Worm (Caenorhabditis elegans) whole organism, early embryonic: ENCODE data around the gene vha-20.

Experiments
- B0310.2 ChIP-seq: sonication (generic microtip); optimal IDR thresholded peaks from 2 replicates; lab custom pipeline; 2016; ENCODE audit warnings: mild to moderate bottlenecking, missing genetic modification characterization, missing compliant biosample characterization
- aly-1 ChIP-seq: sonication (generic microtip); optimal IDR thresholded peaks from 2 replicates; lab custom pipeline; 2016; ENCODE audit warnings: missing genetic modification characterization, missing compliant biosample characterization
- ama-1 ChIP-seq: fragments of 150-350 bp; optimal IDR thresholded peaks from 2 replicates; lab custom pipeline; 2014
- ceh-13 ChIP-seq: fragments of 200-800 bp; sonication (Bioruptor generic); optimal IDR thresholded peaks from 2 replicates; lab custom pipeline; 2018; ENCODE audit warnings: mild to moderate bottlenecking, missing genetic modification characterization, missing compliant biosample characterization
- ceh-36 ChIP-seq: sonication (generic microtip); optimal IDR thresholded peaks from 2 replicates; lab custom pipeline; 2016; ENCODE audit warnings: missing genetic modification characterization, inconsistent platforms, missing compliant biosample characterization
- ets-7 ChIP-seq: sonication (generic microtip); optimal IDR thresholded peaks from 2 replicates; lab custom pipeline; 2016; ENCODE audit warnings: missing genotype, missing genetic modification characterization, missing compliant biosample characterization
- flt-1 ChIP-seq: fragments of 200-800 bp; sonication (Bioruptor generic); IDR thresholded peaks from 2 replicates; pipeline ENCODE4 v1.3.6; 2022; ENCODE audit warnings: missing genetic modification characterization, missing compliant biosample characterization
- hmbx-1 ChIP-seq: sonication (generic microtip); optimal IDR thresholded peaks from 2 replicates; lab custom pipeline; 2016; ENCODE audit warnings: mild to moderate bottlenecking, missing genetic modification characterization, missing compliant biosample characterization
- hmg-4 ChIP-seq: fragments of 200-800 bp; sonication (Bioruptor generic); optimal IDR thresholded peaks from 2 replicates; lab custom pipeline; 2018; ENCODE audit warnings: mild to moderate bottlenecking, missing genetic modification characterization, missing compliant biosample characterization
- scrt-1 ChIP-seq: fragments of 200-800 bp; sonication (Bioruptor generic); IDR thresholded peaks from 2 replicates; pipeline ENCODE4 v1.3.6; 2022; ENCODE audit warnings: missing genetic modification characterization, missing compliant biosample characterization
- sea-1 ChIP-seq: fragments of 200-800 bp; sonication (Bioruptor generic); conservative IDR thresholded peaks from 2 replicates; pipeline ENCODE4 v1.3.6; 2022; ENCODE audit warnings: missing genetic modification characterization, missing compliant biosample characterization
- tbx-37 ChIP-seq: fragments of 200-800 bp; sonication (Bioruptor generic); conservative IDR thresholded peaks from 2 replicates; pipeline ENCODE4 v1.3.6; 2022; ENCODE audit warnings: missing genetic modification reagents, missing genetic modification characterization, missing compliant biosample characterization
- tra-4 ChIP-seq: sonication (generic microtip); optimal IDR thresholded peaks from 2 replicates; lab custom pipeline; 2017; ENCODE audit warnings: missing genetic modification characterization, missing compliant biosample characterization

- no peak for TF ChIP-seq sea-1 (GFP tag; lab: Robert Waterston, UW)
- TF ChIP-seq ama-1 (lab: Kevin White, UChicago), result no peak
- TF ChIP-seq hmg-4, result no peak
- no peak for TF ChIP-seq flt-1 (GFP tag; lab: Robert Waterston, UW)
- TF ChIP-seq hmbx-1, result no peak
- no peak for TF ChIP-seq ceh-36
- no peak for TF ChIP-seq ceh-13 (GFP tag; lab: Kevin White, UChicago)
- no peak for TF ChIP-seq tbx-37 (GFP tag; lab: Robert Waterston, UW)
- TF ChIP-seq tra-4 (tag; lab: Kevin White, UChicago), result no peak
- TF ChIP-seq B0310.2 (tag; lab: Kevin White, UChicago), result no peak
- TF ChIP-seq ets-7, result no peak
- no peak for TF ChIP-seq aly-1 (tag; lab: Kevin White, UChicago)
- TF ChIP-seq scrt-1, result no peak
These were observed 31.6 kb downstream of the vha-20 start for ce11 chrX:14132677-14133076.
